Worm (Caenorhabditis elegans): ENCODE results near the gene C16D2.3.

DNA sequence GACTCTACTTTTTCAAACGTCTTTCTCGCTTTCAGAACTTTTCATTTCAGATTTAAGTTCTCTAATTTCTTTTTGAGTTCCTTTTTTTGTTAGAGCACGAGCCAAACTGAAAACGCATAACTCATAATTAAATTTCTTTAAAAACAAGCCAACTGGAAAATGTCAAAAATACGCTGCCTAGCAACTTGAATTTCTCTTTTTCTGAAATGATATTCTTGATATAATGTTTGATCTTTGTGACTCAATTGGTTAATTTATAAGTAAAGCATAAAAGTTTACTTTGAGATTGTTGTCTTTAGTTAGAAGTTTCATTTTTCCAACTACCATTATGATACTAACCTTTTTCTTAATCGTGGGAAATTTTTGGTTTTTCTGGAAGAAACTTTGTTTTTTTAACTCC lies 3.2 kb downstream of the C16D2.3 start:
- TF ChIP-seq lin-13 (tag; optimal IDR thresholded peaks at IDR 0.05), result no peak
- TF ChIP-seq ces-1 (GFP tag; optimal IDR thresholded peaks at IDR 0.05), result no peak
- TF ChIP-seq M03D4.4 (tag; optimal IDR thresholded peaks at IDR 0.05), result no peak
- no peak for TF ChIP-seq ceh-39 (tag; optimal IDR thresholded peaks at IDR 0.05)
- no peak for TF ChIP-seq blmp-1 (tag; optimal IDR thresholded peaks at IDR 0.05)
- TF ChIP-seq unc-62 (GFP tag; optimal IDR thresholded peaks at IDR 0.05), result no peak
- TF ChIP-seq nhr-76 (tag; optimal IDR thresholded peaks at IDR 0.05), result no peak
- no peak for TF ChIP-seq flh-1 (GFP tag; optimal IDR thresholded peaks at IDR 0.05)

Data from whole organism, mixed stage, embryonic.